Fruit fly (Drosophila melanogaster) whole organism, embryonic: ENCODE data around the gene CG5181.

Experiments used
- ATbp ChIP-seq: fragments of 200-800 bp; sonication (Bioruptor generic); optimal IDR thresholded peaks from 2 replicates; lab custom pipeline; 2017; ENCODE audit warnings: missing biosample characterization, mild to moderate bottlenecking, missing genetic modification characterization, missing genetic modification reagents
- Bgb ChIP-seq: fragments of 200-800 bp; sonication (Bioruptor generic); IDR thresholded peaks from 2 replicates; pipeline ENCODE4 v1.3.6; 2022; ENCODE audit warnings: missing biosample characterization, missing genetic modification characterization; ENCODE audit not compliant: partially characterized antibody
- BtbVII ChIP-seq: fragments of 200-800 bp; sonication (Bioruptor generic); optimal IDR thresholded peaks from 3 replicates; lab custom pipeline; 2017; ENCODE audit warnings: missing biosample characterization, mild to moderate bottlenecking, missing genetic modification characterization
- Bteb2 ChIP-seq: fragments of 200-800 bp; sonication (Bioruptor generic); optimal IDR thresholded peaks from 2 replicates; lab custom pipeline; 2016; ENCODE audit warnings: missing biosample characterization, missing genetic modification characterization
- CG11504 ChIP-seq: fragments of 200-800 bp; sonication (Bioruptor generic); optimal IDR thresholded peaks from 3 replicates; lab custom pipeline; 2019; ENCODE audit warnings: missing biosample characterization, mild to moderate bottlenecking, missing genetic modification characterization, moderate library complexity
- CG12155 ChIP-seq: fragments of 200-800 bp; sonication (Bioruptor generic); optimal IDR thresholded peaks from 3 replicates; lab custom pipeline; 2016; ENCODE audit warnings: missing biosample characterization, missing genetic modification characterization
- CG12299 ChIP-seq: fragments of 200-800 bp; sonication (Bioruptor generic); optimal IDR thresholded peaks from 2 replicates; lab custom pipeline; 2018; ENCODE audit warnings: missing biosample characterization, mild to moderate bottlenecking, missing genetic modification characterization
- CG1602 ChIP-seq: fragments of 200-800 bp; sonication (Bioruptor generic); optimal IDR thresholded peaks from 3 replicates; lab custom pipeline; 2016; ENCODE audit warnings: missing biosample characterization, missing genetic modification characterization
- CG18011 ChIP-seq: fragments of 200-800 bp; sonication (Bioruptor generic); optimal IDR thresholded peaks from 2 replicates; lab custom pipeline; 2017; ENCODE audit warnings: missing biosample characterization, missing genetic modification characterization, mild to moderate bottlenecking, moderate library complexity, missing genotype
- CG31441 ChIP-seq: fragments of 200-800 bp; sonication (Bioruptor generic); IDR thresholded peaks from 2 replicates; pipeline ENCODE4 v1.3.6; 2022; ENCODE audit warnings: missing biosample characterization, missing genetic modification characterization
- CG3407 ChIP-seq: fragments of 200-800 bp; sonication (Bioruptor generic); optimal IDR thresholded peaks from 2 replicates; lab custom pipeline; 2018; ENCODE audit warnings: missing biosample characterization, mild to moderate bottlenecking, missing genetic modification characterization
- CG34224 ChIP-seq: fragments of 200-800 bp; sonication (Bioruptor generic); IDR thresholded peaks from 3 replicates; pipeline ENCODE4 v1.3.6; 2022; ENCODE audit warnings: missing biosample characterization, missing genetic modification characterization; ENCODE audit not compliant: partially characterized antibody
- CG4424 ChIP-seq: fragments of 200-800 bp; sonication (Bioruptor generic); optimal IDR thresholded peaks from 3 replicates; lab custom pipeline; 2016; ENCODE audit warnings: missing biosample characterization, missing genetic modification characterization
- CG4707 ChIP-seq: fragments of 200-800 bp; sonication (Bioruptor generic); optimal IDR thresholded peaks from 2 replicates; lab custom pipeline; 2018; ENCODE audit warnings: missing biosample characterization, mild to moderate bottlenecking, missing genetic modification characterization, moderate library complexity
- CG8388 ChIP-seq: fragments of 200-800 bp; sonication (Bioruptor generic); optimal IDR thresholded peaks from 2 replicates; lab custom pipeline; 2019; ENCODE audit warnings: missing biosample characterization, mild to moderate bottlenecking, missing genetic modification characterization, moderate library complexity
- Dek ChIP-seq: fragments of 200-800 bp; sonication (Bioruptor generic); optimal IDR thresholded peaks from 3 replicates; lab custom pipeline; 2019; ENCODE audit warnings: missing biosample characterization, mild to moderate bottlenecking, missing genetic modification characterization, moderate library complexity
- Dp ChIP-seq: fragments of 200-800 bp; sonication (Bioruptor generic); optimal IDR thresholded peaks from 2 replicates; lab custom pipeline; 2018; ENCODE audit warnings: missing biosample characterization, mild to moderate bottlenecking, missing genetic modification characterization, moderate library complexity
- Eip74EF ChIP-seq, 2 experiments: fragments of 200-800 bp in 1 of 2; fragments of >200 bp in 1 of 2; sonication (Bioruptor generic) in 1 of 2; optimal IDR thresholded peaks; 2 replicates each; lab custom pipeline; 2017 to 2019; ENCODE audit warnings: missing biosample characterization in 2 of 2, missing genetic modification characterization in 2 of 2, mild to moderate bottlenecking in 1 of 2, moderate library complexity in 1 of 2
- Fer3 ChIP-seq: fragments of 200-800 bp; sonication (Bioruptor generic); optimal IDR thresholded peaks from 2 replicates; lab custom pipeline; 2018; ENCODE audit warnings: missing biosample characterization, mild to moderate bottlenecking, missing genetic modification characterization, moderate library complexity
- Hr51 ChIP-seq, 2 experiments: fragments of 200-800 bp; sonication (Bioruptor generic); optimal IDR thresholded peaks; 2 replicates in 1 of 2; 3 replicates in 1 of 2; lab custom pipeline; 2016 to 2018; ENCODE audit warnings: missing biosample characterization in 2 of 2, missing genetic modification characterization in 2 of 2, mild to moderate bottlenecking in 1 of 2, moderate library complexity in 1 of 2
- Med ChIP-seq: fragments of 200-800 bp; sonication (Bioruptor generic); peaks from one replicate; lab custom pipeline; 2016; ENCODE audit warnings: missing biosample characterization, missing genetic modification characterization, mild to moderate bottlenecking, inconsistent platforms, moderate library complexity
- Optix ChIP-seq: fragments of 200-800 bp; sonication (Bioruptor generic); IDR thresholded peaks from 3 replicates; pipeline ENCODE4 v1.3.6; 2022; ENCODE audit warnings: missing biosample characterization, missing genetic modification characterization
- Rfx ChIP-seq: fragments of 200-800 bp; sonication (Bioruptor generic); IDR thresholded peaks from 2 replicates; pipeline ENCODE4 v1.3.6; 2022; ENCODE audit warnings: missing biosample characterization, missing genetic modification characterization
- Sin3A ChIP-seq: fragments of >200 bp; optimal IDR thresholded peaks from 2 replicates; lab custom pipeline; 2018
- Spps ChIP-seq: fragments of 200-800 bp; sonication (Bioruptor generic); optimal IDR thresholded peaks from 2 replicates; lab custom pipeline; 2018; ENCODE audit warnings: missing biosample characterization, mild to moderate bottlenecking, missing genetic modification characterization
- Xbp1 ChIP-seq: fragments of 200-800 bp; sonication (Bioruptor generic); optimal IDR thresholded peaks from 3 replicates; lab custom pipeline; 2016; ENCODE audit warnings: missing biosample characterization, mild to moderate bottlenecking, missing genetic modification characterization
- Xrp1 ChIP-seq: fragments of 200-800 bp; sonication (Bioruptor generic); IDR thresholded peaks from 2 replicates; pipeline ENCODE4 v1.3.6; 2022; ENCODE audit warnings: missing biosample characterization, missing genetic modification characterization
- abd-A ChIP-seq: fragments of 200-800 bp; sonication (Bioruptor generic); optimal IDR thresholded peaks from 3 replicates; lab custom pipeline; 2019; ENCODE audit warnings: missing biosample characterization, mild to moderate bottlenecking, missing genetic modification characterization, moderate library complexity
- amos ChIP-seq: fragments of 200-800 bp; sonication (Bioruptor generic); IDR thresholded peaks from 2 replicates; pipeline ENCODE4 v1.3.6; 2022; ENCODE audit warnings: missing biosample characterization, missing genetic modification characterization; ENCODE audit not compliant: partially characterized antibody
- ash1 ChIP-seq: fragments of 200-800 bp; sonication (Bioruptor generic); optimal IDR thresholded peaks from 2 replicates; lab custom pipeline; 2018; ENCODE audit warnings: missing biosample characterization, mild to moderate bottlenecking, missing genetic modification characterization
- bbx ChIP-seq: fragments of 200-800 bp; sonication (Bioruptor generic); IDR thresholded peaks from 2 replicates; pipeline ENCODE4 v1.3.6; 2022; ENCODE audit warnings: missing biosample characterization, missing genetic modification characterization; ENCODE audit not compliant: partially characterized antibody
- bigmax ChIP-seq: fragments of 200-800 bp; sonication (Bioruptor generic); optimal IDR thresholded peaks from 2 replicates; lab custom pipeline; 2018; ENCODE audit warnings: missing biosample characterization, mild to moderate bottlenecking, missing genetic modification characterization
- chinmo ChIP-seq: fragments of 200-800 bp; sonication (Bioruptor generic); IDR thresholded peaks from 4 replicates; pipeline ENCODE4 v1.3.6; 2022; ENCODE audit warnings: missing biosample characterization, missing genetic modification characterization; ENCODE audit not compliant: partially characterized antibody
- ems ChIP-seq: fragments of 200-800 bp; sonication (Bioruptor generic); optimal IDR thresholded peaks from 3 replicates; lab custom pipeline; 2016; ENCODE audit warnings: missing biosample characterization, missing genetic modification characterization
- gem ChIP-seq: fragments of 200-800 bp; sonication (Bioruptor generic); optimal IDR thresholded peaks from 2 replicates; lab custom pipeline; 2019; ENCODE audit warnings: missing biosample characterization, mild to moderate bottlenecking, missing genetic modification characterization, moderate library complexity
- grau ChIP-seq: fragments of 200-800 bp; optimal IDR thresholded peaks from 3 replicates; lab custom pipeline; 2019; ENCODE audit warnings: missing biosample characterization, mild to moderate bottlenecking, missing genetic modification characterization, moderate library complexity
- jing ChIP-seq: fragments of 200-800 bp; sonication (Bioruptor generic); optimal IDR thresholded peaks from 2 replicates; lab custom pipeline; 2018; ENCODE audit warnings: missing biosample characterization, mild to moderate bottlenecking, missing genetic modification characterization
- nmo ChIP-seq: fragments of 200-800 bp; sonication (Bioruptor generic); optimal IDR thresholded peaks from 2 replicates; lab custom pipeline; 2018; ENCODE audit warnings: missing biosample characterization, mild to moderate bottlenecking, missing genetic modification characterization, moderate library complexity
- nom ChIP-seq: fragments of 200-800 bp; sonication (Bioruptor generic); optimal IDR thresholded peaks from 2 replicates; lab custom pipeline; 2017; ENCODE audit warnings: missing biosample characterization, missing genetic modification characterization, mild to moderate bottlenecking, moderate library complexity, missing genetic modification reagents
- oc ChIP-seq: fragments of 200-800 bp; sonication (Bioruptor generic); optimal IDR thresholded peaks from 2 replicates; lab custom pipeline; 2018; ENCODE audit warnings: missing biosample characterization, mild to moderate bottlenecking, missing genetic modification characterization, moderate library complexity
- pho ChIP-seq: fragments of 200-800 bp; sonication (Bioruptor generic); optimal IDR thresholded peaks from 2 replicates; lab custom pipeline; 2016; ENCODE audit warnings: missing biosample characterization, missing genetic modification characterization
- sens ChIP-seq: fragments of 200-800 bp; sonication (Bioruptor generic); peaks from one replicate; lab custom pipeline; 2016; ENCODE audit warnings: missing biosample characterization, missing genetic modification characterization
- slbo ChIP-seq: fragments of 200-800 bp; sonication (Bioruptor generic); IDR thresholded peaks from 2 replicates; pipeline ENCODE4 v1.3.6; 2022; ENCODE audit warnings: missing biosample characterization, missing genetic modification characterization
- stc ChIP-seq: fragments of 200-800 bp; sonication (Bioruptor generic); IDR thresholded peaks from 2 replicates; pipeline ENCODE4 v1.3.6; 2022; ENCODE audit warnings: missing biosample characterization, missing genetic modification characterization
- tna ChIP-seq: fragments of 200-800 bp; sonication (Bioruptor generic); IDR thresholded peaks from 2 replicates; pipeline ENCODE4 v1.3.6; 2022; ENCODE audit warnings: missing biosample characterization, missing genetic modification characterization; ENCODE audit not compliant: partially characterized antibody
- vvl ChIP-seq: fragments of 200-800 bp; sonication (Bioruptor generic); IDR thresholded peaks from 2 replicates; pipeline ENCODE4 v1.3.6; 2022; ENCODE audit warnings: missing biosample characterization, missing genetic modification characterization

CG5181 gene

dm6 chr2L:7442106-7442505 is 32.5 kb upstream of the CG5181 start (continued):
- TF ChIP-seq bigmax (GFP tag; lab: Kevin White, UChicago) (no peak), chinmo (peak; percentile 74; the same call in 1 of the 4 replicates), abd-A (tag; lab: Kevin White, UChicago) (peak; percentile 77), CG12299 (no peak), Spps (tag; lab: Kevin White, UChicago) (no peak), amos (GFP tag; lab: Robert Waterston, UW) (no peak), CG4707 (GFP tag; lab: Kevin White, UChicago) (no peak), pho (GFP tag; lab: Kevin White, UChicago) (no peak), BtbVII (GFP tag; lab: Kevin White, UChicago) (no peak)

dm6 chr2L:7440458-7441018 is 30.9 kb upstream of the CG5181 start:
- peak; percentile 24 for TF ChIP-seq oc (tag; lab: Kevin White, UChicago)
- peak; percentile 37 for TF ChIP-seq Med
- peak; percentile 5 for TF ChIP-seq CG3407 (GFP tag; lab: Kevin White, UChicago)
- peak; percentile 9 for TF ChIP-seq ATbp
- peak; percentile 59 for TF ChIP-seq sens (GFP tag; lab: Kevin White, UChicago)
- no peak for TF ChIP-seq Fer3 (tag; lab: Kevin White, UChicago)

- TF ChIP-seq CG11504 (tag; lab: Kevin White, UChicago) (peak; percentile 32), pho (GFP tag; lab: Kevin White, UChicago) (no peak), CG8388 (GFP tag; lab: Kevin White, UChicago) (no peak), Optix (no peak), sens (GFP tag; lab: Kevin White, UChicago) (peak; percentile 60), Sin3A (lab: Kevin White, UChicago) (no peak), CG4424 (GFP tag; lab: Kevin White, UChicago) (no peak), stc (GFP tag; lab: Robert Waterston, UW) (no peak), nmo (GFP tag; lab: Kevin White, UChicago) (no peak), CG12155 (no peak), Dek (tag; lab: Kevin White, UChicago) (no peak), jing (GFP tag; lab: Kevin White, UChicago) (no peak), Eip74EF (GFP tag; optimal IDR thresholded peaks at IDR 0.05; lab: Kevin White, UChicago) (no peak), CG31441 (GFP tag; lab: Robert Waterston, UW) (0 out of 2 replicates have a peak, but pooled peaks have one; percentile 21), Xrp1 (GFP tag; lab: Robert Waterston, UW) (0 out of 2 replicates have a peak, but pooled peaks have one; percentile 20), Med (peak; percentile 60), CG1602 (GFP tag; lab: Kevin White, UChicago) (no peak), ash1 (GFP tag; lab: Kevin White, UChicago) (no peak), vvl (GFP tag; lab: Robert Waterston, UW) (peak; percentile 78), grau (peak; percentile 50), ATbp (peak; percentile 14), Bteb2 (no peak), gem (peak; percentile 19)
Measured at dm6 chr2L:7438505-7438904, 28.9 kb upstream of the CG5181 start.

dm6 chr2L:7437325-7437707 is 27.7 kb upstream of the CG5181 start, which contains the start of gene CG5973:
TSS of gene CG5973 (plus strand) at chr2L:7437492.
- TF ChIP-seq CG34224 (GFP tag; lab: Robert Waterston, UW) = peak; percentile 25; the same call in 1 of the 3 replicates
- TF ChIP-seq nom (GFP tag; lab: Kevin White, UChicago) = peak; percentile 53
- no peak for TF ChIP-seq Dp (GFP tag; lab: Kevin White, UChicago)
- 0 out of 2 replicates have a peak, but pooled peaks have one; percentile 32 for TF ChIP-seq tna
- no peak for TF ChIP-seq Hr51 (GFP tag; optimal IDR thresholded peaks at IDR 0.05; lab: Kevin White, UChicago)
- 0 out of 2 replicates have a peak, but pooled peaks have one; percentile 18 for TF ChIP-seq Rfx (GFP tag; lab: Robert Waterston, UW)
- peak; percentile 34; the same call in 1 of the 2 replicates for TF ChIP-seq bbx (GFP tag; lab: Robert Waterston, UW)
- peak; percentile 23; the same call in 1 of the 2 replicates for TF ChIP-seq Bgb (GFP tag; lab: Robert Waterston, UW)
- TF ChIP-seq Xbp1 (GFP tag; lab: Kevin White, UChicago) = no peak
- TF ChIP-seq slbo (GFP tag; lab: Robert Waterston, UW) = no peak
- TF ChIP-seq CG18011 (GFP tag; lab: Kevin White, UChicago) = no peak
- no peak for TF ChIP-seq ems (GFP tag; lab: Kevin White, UChicago)
